Worm (Caenorhabditis elegans) whole organism, early embryonic: ENCODE results near the gene F02C12.2.
A peak's percentile ranks its signal among the peaks of the same experiment; 100 is the strongest.

Source experiments
- B0310.2 ChIP-seq: sonication (generic microtip); optimal IDR thresholded peaks from 2 replicates; lab custom pipeline; 2016; ENCODE audit warnings: mild to moderate bottlenecking, missing genetic modification characterization, missing compliant biosample characterization
- F13C5.2 ChIP-seq: sonication (generic microtip); optimal IDR thresholded peaks from 2 replicates; lab custom pipeline; 2017; ENCODE audit warnings: mild to moderate bottlenecking, missing genetic modification characterization, inconsistent platforms, missing compliant biosample characterization
- aly-1 ChIP-seq: sonication (generic microtip); optimal IDR thresholded peaks from 2 replicates; lab custom pipeline; 2016; ENCODE audit warnings: missing genetic modification characterization, missing compliant biosample characterization
- ama-1 ChIP-seq: fragments of 150-350 bp; optimal IDR thresholded peaks from 2 replicates; lab custom pipeline; 2014
- ceh-13 ChIP-seq: fragments of 200-800 bp; sonication (Bioruptor generic); optimal IDR thresholded peaks from 2 replicates; lab custom pipeline; 2018; ENCODE audit warnings: mild to moderate bottlenecking, missing genetic modification characterization, missing compliant biosample characterization
- ceh-36 ChIP-seq: sonication (generic microtip); optimal IDR thresholded peaks from 2 replicates; lab custom pipeline; 2016; ENCODE audit warnings: missing genetic modification characterization, inconsistent platforms, missing compliant biosample characterization
- ets-7 ChIP-seq: sonication (generic microtip); optimal IDR thresholded peaks from 2 replicates; lab custom pipeline; 2016; ENCODE audit warnings: missing genotype, missing genetic modification characterization, missing compliant biosample characterization
- flt-1 ChIP-seq: fragments of 200-800 bp; sonication (Bioruptor generic); IDR thresholded peaks from 2 replicates; pipeline ENCODE4 v1.3.6; 2022; ENCODE audit warnings: missing genetic modification characterization, missing compliant biosample characterization
- hmbx-1 ChIP-seq: sonication (generic microtip); optimal IDR thresholded peaks from 2 replicates; lab custom pipeline; 2016; ENCODE audit warnings: mild to moderate bottlenecking, missing genetic modification characterization, missing compliant biosample characterization
- hmg-4 ChIP-seq: fragments of 200-800 bp; sonication (Bioruptor generic); optimal IDR thresholded peaks from 2 replicates; lab custom pipeline; 2018; ENCODE audit warnings: mild to moderate bottlenecking, missing genetic modification characterization, missing compliant biosample characterization
- hnd-1 ChIP-seq: sonication (generic microtip); optimal IDR thresholded peaks from 2 replicates; lab custom pipeline; 2016; ENCODE audit warnings: missing genetic modification characterization, missing compliant biosample characterization
- pes-1 ChIP-seq: fragments of 200-800 bp; sonication (Bioruptor generic); IDR thresholded peaks from 2 replicates; pipeline ENCODE4 v1.3.6; 2022; ENCODE audit warnings: missing genetic modification reagents, missing genetic modification characterization, missing compliant biosample characterization
- scrt-1 ChIP-seq: fragments of 200-800 bp; sonication (Bioruptor generic); IDR thresholded peaks from 2 replicates; pipeline ENCODE4 v1.3.6; 2022; ENCODE audit warnings: missing genetic modification characterization, missing compliant biosample characterization
- sea-1 ChIP-seq: fragments of 200-800 bp; sonication (Bioruptor generic); conservative IDR thresholded peaks from 2 replicates; pipeline ENCODE4 v1.3.6; 2022; ENCODE audit warnings: missing genetic modification characterization, missing compliant biosample characterization
- tbx-11 ChIP-seq: fragments of 200-800 bp; sonication (Bioruptor generic); IDR thresholded peaks from 2 replicates; pipeline ENCODE4 v1.3.6; 2022; ENCODE audit warnings: missing genetic modification characterization, missing compliant biosample characterization
- tbx-37 ChIP-seq: fragments of 200-800 bp; sonication (Bioruptor generic); conservative IDR thresholded peaks from 2 replicates; pipeline ENCODE4 v1.3.6; 2022; ENCODE audit warnings: missing genetic modification reagents, missing genetic modification characterization, missing compliant biosample characterization
- tra-4 ChIP-seq: sonication (generic microtip); optimal IDR thresholded peaks from 2 replicates; lab custom pipeline; 2017; ENCODE audit warnings: missing genetic modification characterization, missing compliant biosample characterization

Gene F02C12.2

ce11 chrX:13399221-13399620 is at the start of gene F02C12.2:
Gene F02C12.2, minus strand, starts transcription at chrX:13399321.
- no peak for TF ChIP-seq ama-1
- TF ChIP-seq hmbx-1, result no peak
- no peak for TF ChIP-seq sea-1 (GFP tag; lab: Robert Waterston, UW)
- no peak for TF ChIP-seq hnd-1 (tag; lab: Kevin White, UChicago)

- TF ChIP-seq tbx-11 (GFP tag; lab: Robert Waterston, UW), result 0 out of 2 replicates have a peak, but pooled peaks have one; percentile 61
- peak; percentile 75 for TF ChIP-seq scrt-1 (GFP tag; lab: Robert Waterston, UW)
- peak; percentile 13 for TF ChIP-seq ets-7
- TF ChIP-seq pes-1 (GFP tag; lab: Robert Waterston, UW), result peak; percentile 85
- TF ChIP-seq hnd-1 (tag; lab: Kevin White, UChicago), result peak; percentile 48
- peak; percentile 64 for TF ChIP-seq ceh-13
- TF ChIP-seq sea-1 (GFP tag; lab: Robert Waterston, UW), result 0 out of 2 replicates have a peak, but pooled peaks have one; percentile 41
- peak; percentile 55 for TF ChIP-seq tbx-37 (GFP tag; lab: Robert Waterston, UW)
- peak; percentile 79 for TF ChIP-seq aly-1 (tag; lab: Kevin White, UChicago)
- TF ChIP-seq F13C5.2, result peak; percentile 84
- TF ChIP-seq ceh-36 (tag; lab: Kevin White, UChicago), result peak; percentile 76
- peak; percentile 23 for TF ChIP-seq hmbx-1
Observed at ce11 chrX:13448665-13449099, 49.6 kb upstream of the F02C12.2 start.

ce11 chrX:13446418-13446817 is 47.3 kb upstream of the F02C12.2 start, which contains the start of gene set-8:
Gene set-8, plus strand, starts transcription at chrX:13446718.
- no peak for TF ChIP-seq tbx-11 (GFP tag; lab: Robert Waterston, UW)
- TF ChIP-seq pes-1 (GFP tag; lab: Robert Waterston, UW), result no peak
- TF ChIP-seq B0310.2 (tag; lab: Kevin White, UChicago), result no peak
- no peak for TF ChIP-seq hnd-1 (tag; lab: Kevin White, UChicago)
- no peak for TF ChIP-seq ets-7
- TF ChIP-seq ceh-13, result no peak

ce11 chrX:13444267-13444666 is 45.1 kb upstream of the F02C12.2 start:
- no peak for TF ChIP-seq ets-7
- no peak for TF ChIP-seq hmg-4 (GFP tag; lab: Kevin White, UChicago)
- TF ChIP-seq scrt-1 (GFP tag; lab: Robert Waterston, UW), result no peak
- TF ChIP-seq tra-4, result no peak
- TF ChIP-seq ceh-36 (tag; lab: Kevin White, UChicago), result no peak
- no peak for TF ChIP-seq tbx-11 (GFP tag; lab: Robert Waterston, UW)
- no peak for TF ChIP-seq ama-1
- TF ChIP-seq hnd-1 (tag; lab: Kevin White, UChicago), result no peak
- no peak for TF ChIP-seq aly-1 (tag; lab: Kevin White, UChicago)
- TF ChIP-seq tbx-37 (GFP tag; lab: Robert Waterston, UW), result no peak

ce11 chrX:13443283-13443682 is 44.2 kb upstream of the F02C12.2 start:
- TF ChIP-seq scrt-1 (GFP tag; lab: Robert Waterston, UW), result no peak
- TF ChIP-seq tbx-37 (GFP tag; lab: Robert Waterston, UW), result no peak
- TF ChIP-seq hmbx-1, result no peak
- TF ChIP-seq F13C5.2, result no peak
- TF ChIP-seq aly-1 (tag; lab: Kevin White, UChicago), result no peak
- TF ChIP-seq sea-1 (GFP tag; lab: Robert Waterston, UW), result no peak
- no peak for TF ChIP-seq tbx-11 (GFP tag; lab: Robert Waterston, UW)
- no peak for TF ChIP-seq flt-1 (GFP tag; lab: Robert Waterston, UW)

ce11 chrX:13442446-13442845 is 43.3 kb upstream of the F02C12.2 start:
- TF ChIP-seq tra-4 (no peak), tbx-11 (GFP tag; lab: Robert Waterston, UW) (no peak), F13C5.2 (peak; percentile 55), scrt-1 (GFP tag; lab: Robert Waterston, UW) (no peak), ceh-13 (no peak), pes-1 (GFP tag; lab: Robert Waterston, UW) (no peak; the same call in 1 of the 2 replicates), ceh-36 (tag; lab: Kevin White, UChicago) (no peak), ets-7 (no peak), ama-1 (no peak), aly-1 (tag; lab: Kevin White, UChicago) (no peak), hmbx-1 (no peak), B0310.2 (tag; lab: Kevin White, UChicago) (no peak), hmg-4 (GFP tag; lab: Kevin White, UChicago) (peak; percentile 22), sea-1 (GFP tag; lab: Robert Waterston, UW) (0 out of 2 replicates have a peak, but pooled peaks have one; percentile 41), flt-1 (GFP tag; lab: Robert Waterston, UW) (peak; percentile 32; the same call in 1 of the 2 replicates), hnd-1 (tag; lab: Kevin White, UChicago) (no peak), tbx-37 (GFP tag; lab: Robert Waterston, UW) (no peak; the same call in 1 of the 2 replicates)

ce11 chrX:13435790-13436472 is 36.8 kb upstream of the F02C12.2 start, which contains the start of gene jmjd-3.3:
Gene jmjd-3.3, plus strand, starts transcription at chrX:13436422.
- no peak for TF ChIP-seq aly-1 (tag; lab: Kevin White, UChicago)
- no peak for TF ChIP-seq pes-1 (GFP tag; lab: Robert Waterston, UW)
- no peak for TF ChIP-seq ceh-36 (tag; lab: Kevin White, UChicago)
- no peak for TF ChIP-seq F13C5.2
- no peak for TF ChIP-seq sea-1 (GFP tag; lab: Robert Waterston, UW)
- TF ChIP-seq ama-1, result no peak
- TF ChIP-seq hmg-4 (GFP tag; lab: Kevin White, UChicago), result no peak
- no peak for TF ChIP-seq tbx-11 (GFP tag; lab: Robert Waterston, UW)
- no peak for TF ChIP-seq ets-7
- TF ChIP-seq ceh-13, result no peak
- no peak for TF ChIP-seq hmbx-1
- TF ChIP-seq B0310.2 (tag; lab: Kevin White, UChicago), result no peak
- TF ChIP-seq tra-4, result no peak
- TF ChIP-seq hnd-1 (tag; lab: Kevin White, UChicago), result no peak
- TF ChIP-seq scrt-1 (GFP tag; lab: Robert Waterston, UW), result no peak
- no peak for TF ChIP-seq flt-1 (GFP tag; lab: Robert Waterston, UW)
- TF ChIP-seq tbx-37 (GFP tag; lab: Robert Waterston, UW), result no peak
